Fruit fly (Drosophila melanogaster) whole organism, wandering third instar larva: Measurements from ENCODE around the gene Nepl18.

Experiments
- Abd-B ChIP-seq: fragments of >200 bp; optimal IDR thresholded peaks from 2 replicates; lab custom pipeline; 2017; ENCODE audit warnings: missing biosample characterization, missing genetic modification characterization
- CG9705 ChIP-seq: fragments of 200-800 bp; sonication (Bioruptor generic); optimal IDR thresholded peaks from 2 replicates; lab custom pipeline; 2018; ENCODE audit warnings: missing biosample characterization, mild to moderate bottlenecking, missing genetic modification characterization
- CrebA ChIP-seq: fragments of 200-800 bp; sonication (Bioruptor generic); optimal IDR thresholded peaks from 2 replicates; lab custom pipeline; 2016; ENCODE audit warnings: missing biosample characterization, mild to moderate bottlenecking, missing genetic modification characterization, borderline replicate concordance
- Dif ChIP-seq: fragments of 200-275, 200-300 bp; sonication (Bioruptor generic); optimal IDR thresholded peaks from 2 replicates; lab custom pipeline; 2018; ENCODE audit warnings: missing biosample characterization, missing genetic modification characterization; ENCODE audit not compliant: partially characterized antibody
- GATAd ChIP-seq: sonication (Bioruptor generic); optimal IDR thresholded peaks from 2 replicates; lab custom pipeline; 2016; ENCODE audit warnings: missing biosample characterization, missing genetic modification characterization
- HLH106 ChIP-seq: fragments of 200-800 bp; optimal IDR thresholded peaks from 3 replicates; lab custom pipeline; 2019; ENCODE audit warnings: missing biosample characterization, mild to moderate bottlenecking, missing genetic modification characterization, moderate library complexity
- Hnf4 ChIP-seq: fragments of 200-800 bp; sonication (Bioruptor generic); optimal IDR thresholded peaks from 2 replicates; lab custom pipeline; 2016; ENCODE audit warnings: missing biosample characterization, mild to moderate bottlenecking, missing genetic modification characterization
- Hr78 ChIP-seq: fragments of >200 bp; optimal IDR thresholded peaks from 2 replicates; lab custom pipeline; 2017; ENCODE audit warnings: missing biosample characterization, missing genetic modification characterization
- Hr83 ChIP-seq: fragments of 200-300 bp; sonication (Bioruptor generic); optimal IDR thresholded peaks from 2 replicates; lab custom pipeline; 2016; ENCODE audit warnings: missing biosample characterization, mild to moderate bottlenecking, missing genetic modification characterization, moderate library complexity; ENCODE audit not compliant: poor library complexity, severe bottlenecking
- Mio ChIP-seq: sonication (Bioruptor generic); optimal IDR thresholded peaks from 2 replicates; lab custom pipeline; 2016; ENCODE audit warnings: missing biosample characterization, missing genetic modification characterization
- Myc ChIP-seq: fragments of >200 bp; optimal IDR thresholded peaks from 2 replicates; lab custom pipeline; 2017
- N ChIP-seq: fragments of >200 bp; optimal IDR thresholded peaks from 2 replicates; lab custom pipeline; 2018; ENCODE audit warnings: missing biosample characterization, missing external identifiers, missing genetic modification characterization
- OdsH ChIP-seq: fragments of 200-800 bp; sonication (Bioruptor generic); optimal IDR thresholded peaks from 2 replicates; lab custom pipeline; 2016; ENCODE audit warnings: missing biosample characterization, mild to moderate bottlenecking, missing genetic modification characterization
- Rel ChIP-seq, 2 experiments: fragments of 200-800 bp; sonication (Bioruptor generic) in 1 of 2; optimal IDR thresholded peaks; 2 replicates in 1 of 2; 3 replicates in 1 of 2; lab custom pipeline; 2016 to 2019; ENCODE audit warnings: mild to moderate bottlenecking in 2 of 2, missing biosample characterization in 2 of 2, missing genetic modification characterization in 2 of 2, moderate library complexity in 1 of 2
- Vsx2 ChIP-seq: fragments of 200-300, 225-300 bp; sonication (Bioruptor generic); optimal IDR thresholded peaks from 2 replicates; lab custom pipeline; 2018; ENCODE audit warnings: missing biosample characterization, missing genetic modification characterization; ENCODE audit not compliant: partially characterized antibody
- br ChIP-seq: fragments of 200-800 bp; sonication (Bioruptor generic); optimal IDR thresholded peaks from 2 replicates; lab custom pipeline; 2016; ENCODE audit warnings: missing biosample characterization, missing genetic modification characterization
- dl ChIP-seq, 2 experiments: fragments of 175-275, 200-275 bp in 1 of 2; fragments of 200-275 bp in 1 of 2; sonication (Bioruptor generic); optimal IDR thresholded peaks; lab custom pipeline; 2018; ENCODE audit warnings: mild to moderate bottlenecking in 2 of 2, missing biosample characterization in 2 of 2, missing genetic modification characterization in 2 of 2, moderate library complexity in 2 of 2; ENCODE audit not compliant: partially characterized antibody in 2 of 2, insufficient read depth in 1 of 2
- dsf ChIP-seq: sonication (Bioruptor generic); optimal IDR thresholded peaks from 2 replicates; lab custom pipeline; 2016; ENCODE audit warnings: missing biosample characterization, missing genetic modification characterization, borderline replicate concordance
- ey ChIP-seq: fragments of 200-800 bp; sonication (Bioruptor generic); optimal IDR thresholded peaks from 2 replicates; lab custom pipeline; 2016; ENCODE audit warnings: missing biosample characterization, missing genetic modification characterization
- foxo ChIP-seq, 2 experiments: fragments of 200-800 bp; sonication (Bioruptor generic); optimal IDR thresholded peaks; 2 replicates in 1 of 2; 3 replicates in 1 of 2; lab custom pipeline; 2016 to 2017; ENCODE audit warnings: missing biosample characterization in 2 of 2, missing genetic modification characterization in 2 of 2
- fru ChIP-seq: fragments of 200-800 bp; sonication (Bioruptor generic); optimal IDR thresholded peaks from 3 replicates; lab custom pipeline; 2016; ENCODE audit warnings: missing biosample characterization, mild to moderate bottlenecking, missing genetic modification characterization
- h ChIP-seq: fragments of 200-800 bp; sonication (Bioruptor generic); optimal IDR thresholded peaks from 3 replicates; lab custom pipeline; 2016; ENCODE audit warnings: missing biosample characterization, mild to moderate bottlenecking, missing genetic modification characterization
- jim ChIP-seq: fragments of 175-275, 200-325 bp; sonication (Bioruptor generic); optimal IDR thresholded peaks from 2 replicates; lab custom pipeline; 2016; ENCODE audit warnings: missing biosample characterization, mild to moderate bottlenecking, missing genetic modification characterization
- lola ChIP-seq: fragments of >200 bp; optimal IDR thresholded peaks from 2 replicates; lab custom pipeline; 2017; ENCODE audit warnings: missing biosample characterization, missing genetic modification characterization
- psq ChIP-seq: fragments of 200-800 bp; sonication (Bioruptor generic); optimal IDR thresholded peaks from 3 replicates; lab custom pipeline; 2017; ENCODE audit warnings: missing biosample characterization, mild to moderate bottlenecking, missing genetic modification characterization, moderate library complexity
- rgr ChIP-seq: fragments of 200-800 bp; sonication (Bioruptor generic); optimal IDR thresholded peaks from 3 replicates; lab custom pipeline; 2016; ENCODE audit warnings: missing biosample characterization, mild to moderate bottlenecking, missing genetic modification characterization
- sv ChIP-seq: fragments of 200-800 bp; sonication (Bioruptor generic); optimal IDR thresholded peaks from 3 replicates; lab custom pipeline; 2016; ENCODE audit warnings: missing biosample characterization, missing genetic modification characterization
- usp ChIP-seq: fragments of >200 bp; optimal IDR thresholded peaks from 2 replicates; lab custom pipeline; 2017; ENCODE audit warnings: missing biosample characterization, missing genetic modification characterization

Gene Nepl18

DNA sequence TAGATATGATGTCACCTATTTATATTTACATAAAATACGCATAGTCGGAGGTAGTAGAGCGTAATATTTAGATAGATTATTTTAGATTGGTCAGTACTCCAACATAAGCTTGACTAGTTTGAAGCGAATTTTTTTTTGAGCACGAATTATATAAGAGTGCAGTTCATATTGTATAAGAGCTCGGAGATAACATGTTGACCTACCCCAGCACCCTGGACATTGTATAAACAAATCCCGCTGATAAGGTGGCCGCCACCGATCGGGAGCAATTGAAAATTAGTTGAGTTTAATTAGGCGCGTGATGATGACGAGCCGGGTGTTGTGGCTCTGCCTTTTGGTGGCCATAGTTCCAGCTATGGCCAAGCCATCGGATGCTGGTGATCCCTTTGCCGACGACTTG, at the start of gene Nepl18:
TSS of gene Nepl18 (plus strand) at position 277 of the 400 bp plus-strand sequence.
- no peak for TF ChIP-seq dl (GFP tag; optimal IDR thresholded peaks at IDR 0.05; lab: Kevin White, UChicago; ENCODE audit: insufficient read depth in 1 of 2, partially characterized antibody in 2 of 2)
- no peak for TF ChIP-seq jim (GFP tag; lab: Kevin White, UChicago)
- TF ChIP-seq psq (GFP tag; lab: Kevin White, UChicago), result no peak
- TF ChIP-seq sv (GFP tag; lab: Kevin White, UChicago), result no peak
- no peak for TF ChIP-seq Rel (GFP tag; optimal IDR thresholded peaks at IDR 0.05; lab: Kevin White, UChicago)
- TF ChIP-seq Rel (tag; optimal IDR thresholded peaks at IDR 0.05; lab: Kevin White, UChicago), result no peak
- no peak for TF ChIP-seq OdsH

dm6 chr3R:28827222-28827621, 48.2 kb upstream of the Nepl18 start:
- TF ChIP-seq GATAd (GFP tag; lab: Kevin White, UChicago) (no peak), Mio (no peak), fru (GFP tag; lab: Kevin White, UChicago) (no peak)

- no peak for TF ChIP-seq Hr83 (GFP tag; lab: Kevin White, UChicago)
- no peak for TF ChIP-seq psq (GFP tag; lab: Kevin White, UChicago)
- TF ChIP-seq lola (GFP tag; lab: Kevin White, UChicago), result no peak
- TF ChIP-seq Hr78 (GFP tag; lab: Kevin White, UChicago), result no peak
- TF ChIP-seq Hnf4, result no peak
- no peak for TF ChIP-seq h (GFP tag; lab: Kevin White, UChicago)
- TF ChIP-seq Abd-B (GFP tag; lab: Kevin White, UChicago), result no peak
- TF ChIP-seq Vsx2 (GFP tag; lab: Kevin White, UChicago), result no peak
- TF ChIP-seq br (GFP tag; lab: Kevin White, UChicago), result no peak
- TF ChIP-seq rgr (GFP tag; lab: Kevin White, UChicago), result no peak
Measured at dm6 chr3R:28829328-28829916, 46.0 kb upstream of the Nepl18 start.

DNA sequence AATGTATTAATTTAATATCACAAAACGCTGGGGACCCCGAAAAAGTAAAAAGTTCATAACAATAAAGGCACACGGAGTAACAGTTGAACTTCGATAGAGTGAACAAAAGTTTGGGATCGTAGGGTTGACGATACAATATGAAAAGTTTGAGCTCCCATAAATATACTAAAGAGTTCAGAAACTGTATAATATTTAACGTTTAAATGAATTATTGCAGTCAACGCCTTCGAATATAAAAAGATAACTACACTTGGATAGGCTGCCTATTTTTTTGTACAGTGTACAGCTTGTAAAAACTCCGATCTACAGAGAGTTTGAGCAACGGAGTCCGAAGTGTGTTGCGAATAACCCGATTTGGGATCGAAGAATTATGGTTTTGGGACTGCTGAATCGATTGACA, 44.7 kb upstream of the Nepl18 start:
- peak; percentile 16 for TF ChIP-seq OdsH
- no peak for TF ChIP-seq CG9705 (GFP tag; lab: Kevin White, UChicago)
- TF ChIP-seq usp (GFP tag; lab: Kevin White, UChicago), result no peak
- TF ChIP-seq CrebA (GFP tag; lab: Kevin White, UChicago), result no peak
- TF ChIP-seq Hnf4, result no peak
- no peak for TF ChIP-seq N (GFP tag; lab: Kevin White, UChicago)
- no peak for TF ChIP-seq Hr83 (GFP tag; lab: Kevin White, UChicago)
- peak; percentile 60 for TF ChIP-seq HLH106 (tag; lab: Kevin White, UChicago)
- no peak for TF ChIP-seq Myc (lab: Kevin White, UChicago)
- no peak for TF ChIP-seq dsf (GFP tag; lab: Kevin White, UChicago)
- TF ChIP-seq Hr78 (GFP tag; lab: Kevin White, UChicago), result no peak
- TF ChIP-seq br (GFP tag; lab: Kevin White, UChicago), result peak; percentile 44
- peak; percentile 2 for TF ChIP-seq rgr (GFP tag; lab: Kevin White, UChicago)
- TF ChIP-seq ey (GFP tag; lab: Kevin White, UChicago), result peak; percentile 45
- TF ChIP-seq lola (GFP tag; lab: Kevin White, UChicago), result no peak
- TF ChIP-seq fru (GFP tag; lab: Kevin White, UChicago), result peak; percentile 49
- no peak for TF ChIP-seq Rel (GFP tag; optimal IDR thresholded peaks at IDR 0.05; lab: Kevin White, UChicago)
- peak; percentile 64 for TF ChIP-seq Rel (tag; optimal IDR thresholded peaks at IDR 0.05; lab: Kevin White, UChicago)
- TF ChIP-seq Dif (GFP tag; lab: Kevin White, UChicago), result no peak
- TF ChIP-seq psq (GFP tag; lab: Kevin White, UChicago), result peak; percentile 7
- TF ChIP-seq, all 38 proteins: peak for 8

DNA sequence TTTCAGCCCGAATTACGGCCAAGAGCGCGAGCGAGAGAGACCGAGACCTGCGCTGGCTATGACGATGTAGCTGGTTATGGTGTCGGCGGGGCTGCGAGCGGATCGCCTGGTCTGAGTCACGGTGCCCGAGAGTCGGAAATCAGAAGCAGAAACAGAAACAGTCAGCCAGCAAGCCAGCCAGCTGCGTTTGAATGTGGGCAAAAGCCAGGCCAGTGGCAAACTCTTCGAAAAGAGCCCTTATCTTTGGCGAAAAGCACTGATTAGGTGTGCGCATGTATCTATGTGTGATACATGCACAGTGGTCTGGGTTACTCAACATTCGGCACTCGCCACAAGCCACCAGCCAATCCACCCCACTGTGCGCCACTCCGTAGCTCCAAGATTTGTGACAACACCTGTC, 44.2 kb upstream of the Nepl18 start:
- TF ChIP-seq h (GFP tag; lab: Kevin White, UChicago), result peak; percentile 52
- TF ChIP-seq foxo (GFP tag; optimal IDR thresholded peaks at IDR 0.05; lab: Kevin White, UChicago), result peak in 1 of 2 experiments; percentile 21
- TF ChIP-seq dsf (GFP tag; lab: Kevin White, UChicago), result no peak
